Worm (Caenorhabditis elegans) whole organism, late embryonic: ENCODE results near the gene Y54G11A.4.

Experiments
- C08G9.2 ChIP-seq: sonication (generic microtip); optimal IDR thresholded peaks from 2 replicates; lab custom pipeline; 2016; ENCODE audit warnings: mild to moderate bottlenecking, missing genetic modification characterization, moderate library complexity, missing compliant biosample characterization
- C38D4.7 ChIP-seq: fragments of 200-800 bp; sonication (Bioruptor generic); optimal IDR thresholded peaks from 2 replicates; lab custom pipeline; 2018; ENCODE audit warnings: mild to moderate bottlenecking, missing genetic modification characterization, moderate library complexity, missing compliant biosample characterization
- K02D7.2 ChIP-seq: sonication (generic microtip); optimal IDR thresholded peaks from 2 replicates; lab custom pipeline; 2017; ENCODE audit warnings: mild to moderate bottlenecking, missing genetic modification characterization, missing compliant biosample characterization
- K09A11.1 ChIP-seq: sonication (generic microtip); optimal IDR thresholded peaks from 2 replicates; lab custom pipeline; 2017; ENCODE audit warnings: antibody characterized with exemption, mild to moderate bottlenecking, missing genetic modification characterization, missing compliant biosample characterization; ENCODE audit not compliant: insufficient read depth
- T23F11.4 ChIP-seq: fragments of 200-800 bp; sonication (Bioruptor generic); optimal IDR thresholded peaks from 2 replicates; lab custom pipeline; 2018; ENCODE audit warnings: mild to moderate bottlenecking, missing genetic modification characterization, missing compliant biosample characterization
- Y22D7AL.16 ChIP-seq: sonication (generic microtip); optimal IDR thresholded peaks from 2 replicates; lab custom pipeline; 2016; ENCODE audit warnings: missing genetic modification characterization, missing compliant biosample characterization
- ahr-1 ChIP-seq: sonication (generic microtip); optimal IDR thresholded peaks from 2 replicates; lab custom pipeline; 2016; ENCODE audit warnings: missing genetic modification characterization, missing compliant biosample characterization
- ama-1 ChIP-seq: fragments of 150-350 bp; optimal IDR thresholded peaks from 2 replicates; lab custom pipeline; 2014
- ceh-14 ChIP-seq: sonication (generic microtip); optimal IDR thresholded peaks from 2 replicates; lab custom pipeline; 2016; ENCODE audit warnings: missing genotype, missing genetic modification characterization, missing compliant biosample characterization
- ceh-22 ChIP-seq: sonication (generic microtip); optimal IDR thresholded peaks from 2 replicates; lab custom pipeline; 2017; ENCODE audit warnings: missing biosample characterization, missing genetic modification characterization
- ceh-24 ChIP-seq: sonication (generic microtip); optimal IDR thresholded peaks from 2 replicates; lab custom pipeline; 2016; ENCODE audit warnings: mild to moderate bottlenecking, missing genetic modification characterization, missing compliant biosample characterization
- ceh-30 ChIP-seq: fragments of 150-350 bp; optimal IDR thresholded peaks from 2 replicates; lab custom pipeline; 2014; ENCODE audit warnings: missing biosample characterization, missing genetic modification characterization
- ceh-31 ChIP-seq: sonication (generic microtip); optimal IDR thresholded peaks from 2 replicates; lab custom pipeline; 2016; ENCODE audit warnings: missing genetic modification characterization, missing compliant biosample characterization
- ceh-34 ChIP-seq: sonication (generic microtip); optimal IDR thresholded peaks from 2 replicates; lab custom pipeline; 2016; ENCODE audit warnings: mild to moderate bottlenecking, missing genetic modification characterization, missing compliant biosample characterization
- ceh-48 ChIP-seq: sonication (generic microtip); optimal IDR thresholded peaks from 2 replicates; lab custom pipeline; 2016; ENCODE audit warnings: missing genetic modification characterization, inconsistent platforms, missing compliant biosample characterization
- ceh-6 ChIP-seq: fragments of 200-800 bp; sonication (Bioruptor generic); optimal IDR thresholded peaks from 2 replicates; lab custom pipeline; 2018; ENCODE audit warnings: mild to moderate bottlenecking, missing genetic modification characterization, missing compliant biosample characterization
- ceh-9 ChIP-seq: sonication (generic microtip); optimal IDR thresholded peaks from 2 replicates; lab custom pipeline; 2016; ENCODE audit warnings: mild to moderate bottlenecking, missing genetic modification characterization, inconsistent platforms, missing compliant biosample characterization
- che-1 ChIP-seq: sonication (generic microtip); optimal IDR thresholded peaks from 2 replicates; lab custom pipeline; 2016; ENCODE audit warnings: mild to moderate bottlenecking, missing genetic modification characterization, missing compliant biosample characterization
- dmd-4 ChIP-seq: sonication (generic microtip); optimal IDR thresholded peaks from 2 replicates; lab custom pipeline; 2016; ENCODE audit warnings: borderline replicate concordance, missing genetic modification characterization, missing compliant biosample characterization
- elt-4 ChIP-seq: sonication (generic microtip); optimal IDR thresholded peaks from 2 replicates; lab custom pipeline; 2016; ENCODE audit warnings: missing genetic modification characterization, missing compliant biosample characterization
- ets-4 ChIP-seq: sonication (generic microtip); optimal IDR thresholded peaks from 2 replicates; lab custom pipeline; 2016; ENCODE audit warnings: missing genetic modification characterization, missing compliant biosample characterization
- eyg-1 ChIP-seq: sonication (generic microtip); optimal IDR thresholded peaks from 2 replicates; lab custom pipeline; 2016; ENCODE audit warnings: missing genotype, missing genetic modification characterization, missing compliant biosample characterization
- fax-1 ChIP-seq: sonication (generic microtip); optimal IDR thresholded peaks from 2 replicates; lab custom pipeline; 2016; ENCODE audit warnings: missing genotype, missing genetic modification characterization, missing compliant biosample characterization
- fkh-10 ChIP-seq: fragments of 150-350 bp; optimal IDR thresholded peaks from 2 replicates; lab custom pipeline; 2014; ENCODE audit warnings: missing biosample characterization, missing genetic modification reagents, missing genetic modification characterization
- fkh-6 ChIP-seq: sonication (generic microtip); optimal IDR thresholded peaks from 2 replicates; lab custom pipeline; 2016; ENCODE audit warnings: missing genetic modification characterization, missing compliant biosample characterization
- gmeb-2 ChIP-seq: sonication (generic microtip); optimal IDR thresholded peaks from 2 replicates; lab custom pipeline; 2016; ENCODE audit warnings: missing genetic modification characterization, inconsistent platforms, missing compliant biosample characterization
- hlh-30 ChIP-seq: sonication (generic microtip); optimal IDR thresholded peaks from 2 replicates; lab custom pipeline; 2017; ENCODE audit warnings: antibody characterized with exemption, missing genetic modification characterization, missing compliant biosample characterization; ENCODE audit not compliant: insufficient read depth
- hlh-6 ChIP-seq: sonication (generic microtip); optimal IDR thresholded peaks from 2 replicates; lab custom pipeline; 2016; ENCODE audit warnings: missing genotype, missing genetic modification characterization, missing compliant biosample characterization
- lim-6 ChIP-seq: sonication (generic microtip); optimal IDR thresholded peaks from 2 replicates; lab custom pipeline; 2016; ENCODE audit warnings: missing genetic modification characterization, missing compliant biosample characterization
- madf-2 ChIP-seq: sonication (generic microtip); optimal IDR thresholded peaks from 2 replicates; lab custom pipeline; 2017; ENCODE audit warnings: missing genetic modification characterization, missing compliant biosample characterization
- nhr-11 ChIP-seq: fragments of 150-350 bp; optimal IDR thresholded peaks from 2 replicates; lab custom pipeline; 2014; ENCODE audit warnings: missing biosample characterization, missing genetic modification characterization
- odd-2 ChIP-seq: sonication (generic microtip); optimal IDR thresholded peaks from 2 replicates; lab custom pipeline; 2017; ENCODE audit warnings: antibody characterized with exemption, mild to moderate bottlenecking, missing genetic modification characterization, missing compliant biosample characterization
- pag-3 ChIP-seq: sonication (generic microtip); optimal IDR thresholded peaks from 2 replicates; lab custom pipeline; 2016; ENCODE audit warnings: missing compliant biosample characterization, missing genetic modification characterization, borderline replicate concordance
- pat-9 ChIP-seq: fragments of 200-800 bp; sonication (Bioruptor generic); optimal IDR thresholded peaks from 2 replicates; lab custom pipeline; 2018; ENCODE audit warnings: mild to moderate bottlenecking, missing genetic modification characterization, moderate library complexity, missing compliant biosample characterization
- pha-2 ChIP-seq: sonication (generic microtip); optimal IDR thresholded peaks from 2 replicates; lab custom pipeline; 2017; ENCODE audit warnings: mild to moderate bottlenecking, missing genetic modification characterization, missing compliant biosample characterization
- pha-4 ChIP-seq: fragments of 150-350 bp; optimal IDR thresholded peaks from 2 replicates; lab custom pipeline; 2018; ENCODE audit warnings: missing biosample characterization, missing genetic modification reagents, missing genetic modification characterization
- pqm-1 ChIP-seq: sonication (generic microtip); optimal IDR thresholded peaks from 2 replicates; lab custom pipeline; 2016; ENCODE audit warnings: missing genetic modification characterization, missing compliant biosample characterization
- pros-1 ChIP-seq: fragments of 150-350 bp; optimal IDR thresholded peaks from 2 replicates; lab custom pipeline; 2014; ENCODE audit warnings: missing biosample characterization, missing genetic modification reagents, missing genetic modification characterization
- ref-2 ChIP-seq: sonication (generic microtip); optimal IDR thresholded peaks from 2 replicates; lab custom pipeline; 2016; ENCODE audit warnings: missing genetic modification characterization, missing compliant biosample characterization
- rnt-1 ChIP-seq: sonication (generic microtip); optimal IDR thresholded peaks from 2 replicates; lab custom pipeline; 2016; ENCODE audit warnings: missing genetic modification characterization, missing compliant biosample characterization
- sox-2 ChIP-seq: fragments of 200-800 bp; sonication (Bioruptor generic); IDR thresholded peaks from 2 replicates; pipeline ENCODE4 v1.3.6; 2022; ENCODE audit warnings: missing genetic modification reagents, missing genetic modification characterization, missing compliant biosample characterization
- sox-4 ChIP-seq: sonication (generic microtip); optimal IDR thresholded peaks from 2 replicates; lab custom pipeline; 2017; ENCODE audit warnings: mild to moderate bottlenecking, missing genetic modification characterization, inconsistent platforms, missing compliant biosample characterization
- syd-9 ChIP-seq: sonication (generic microtip); optimal IDR thresholded peaks from 2 replicates; lab custom pipeline; 2016; ENCODE audit warnings: mild to moderate bottlenecking, missing genetic modification characterization, moderate library complexity, missing compliant biosample characterization
- tbx-2 ChIP-seq: sonication (generic microtip); optimal IDR thresholded peaks from 2 replicates; lab custom pipeline; 2016; ENCODE audit warnings: missing genetic modification characterization, missing compliant biosample characterization
- tbx-7 ChIP-seq: sonication (generic microtip); optimal IDR thresholded peaks from 2 replicates; lab custom pipeline; 2016; ENCODE audit warnings: missing genotype, missing genetic modification characterization, missing compliant biosample characterization
- ttx-3 ChIP-seq: sonication (generic microtip); optimal IDR thresholded peaks from 2 replicates; lab custom pipeline; 2016; ENCODE audit warnings: missing genetic modification reagents, missing genetic modification characterization, missing compliant biosample characterization
- unc-42 ChIP-seq: sonication (generic microtip); optimal IDR thresholded peaks from 2 replicates; lab custom pipeline; 2016; ENCODE audit warnings: missing genotype, missing genetic modification characterization, missing compliant biosample characterization
- unc-86 ChIP-seq: sonication (generic microtip); optimal IDR thresholded peaks from 2 replicates; lab custom pipeline; 2016; ENCODE audit warnings: missing genetic modification characterization, missing compliant biosample characterization
- zip-5 ChIP-seq: sonication (generic microtip); optimal IDR thresholded peaks from 2 replicates; lab custom pipeline; 2016; ENCODE audit warnings: missing genetic modification characterization, missing compliant biosample characterization

Gene Y54G11A.4

ce11 chrII:14244457-14245254 lies 48.0 kb upstream of the Y54G11A.4 start (continued):
- TF ChIP-seq hlh-6 (tag; lab: Kevin White, UChicago) (no peak), ceh-14 (no peak), zip-5 (tag; lab: Kevin White, UChicago) (no peak), sox-4 (tag; lab: Kevin White, UChicago) (no peak), Y22D7AL.16 (tag; lab: Kevin White, UChicago) (no peak), madf-2 (tag; lab: Kevin White, UChicago) (peak; percentile 58), fkh-10 (GFP tag; lab: Kevin White, UChicago) (no peak), K02D7.2 (tag; lab: Kevin White, UChicago) (no peak), gmeb-2 (no peak), ceh-9 (tag; lab: Kevin White, UChicago) (no peak), lim-6 (no peak), ceh-30 (tag; lab: Kevin White, UChicago) (no peak), hlh-30 (peak; percentile 42), ets-4 (tag; lab: Kevin White, UChicago) (peak; percentile 37), ceh-22 (no peak), ceh-6 (no peak), ama-1 (no peak), ahr-1 (tag; lab: Kevin White, UChicago) (no peak), odd-2 (no peak), che-1 (tag; lab: Kevin White, UChicago) (no peak), ref-2 (tag; lab: Kevin White, UChicago) (no peak), tbx-7 (tag; lab: Kevin White, UChicago) (no peak), ceh-31 (peak; percentile 41), fax-1 (tag; lab: Kevin White, UChicago) (no peak), nhr-11 (tag; lab: Kevin White, UChicago) (no peak), sox-2 (no peak), C08G9.2 (tag; lab: Kevin White, UChicago) (no peak), pha-2 (tag; lab: Kevin White, UChicago) (no peak), pqm-1 (tag; lab: Kevin White, UChicago) (no peak), ceh-24 (no peak), fkh-6 (tag; lab: Kevin White, UChicago) (no peak), elt-4 (tag; lab: Kevin White, UChicago) (no peak), pag-3 (tag; lab: Kevin White, UChicago) (no peak), unc-86 (no peak), pat-9 (tag; lab: Kevin White, UChicago) (no peak), pros-1 (tag; lab: Kevin White, UChicago) (no peak), ceh-34 (tag; lab: Kevin White, UChicago) (no peak), unc-42 (tag; lab: Kevin White, UChicago) (peak; percentile 4), rnt-1 (tag; lab: Kevin White, UChicago) (no peak)
- TF ChIP-seq, all 69 proteins: peak for 12

ce11 chrII:14247227-14247626 lies 45.4 kb upstream of the Y54G11A.4 start:
- TF ChIP-seq dmd-4 (tag; lab: Kevin White, UChicago) (no peak), tbx-7 (tag; lab: Kevin White, UChicago) (no peak), K09A11.1 (no peak), tbx-2 (tag; lab: Kevin White, UChicago) (no peak), ceh-48 (tag; lab: Kevin White, UChicago) (no peak), ahr-1 (tag; lab: Kevin White, UChicago) (no peak), zip-5 (tag; lab: Kevin White, UChicago) (no peak), eyg-1 (tag; lab: Kevin White, UChicago) (no peak), gmeb-2 (no peak), syd-9 (no peak), T23F11.4 (no peak), ceh-22 (no peak), ttx-3 (tag; lab: Kevin White, UChicago) (no peak), C38D4.7 (no peak), fkh-10 (GFP tag; lab: Kevin White, UChicago) (no peak), pha-4 (tag; lab: Kevin White, UChicago) (no peak)
